Worm (Caenorhabditis elegans) whole organism, L4 larva: Measurements from ENCODE around the gene qua-1.

Experiments
- ceh-62 ChIP-seq: sonication (generic microtip); optimal IDR thresholded peaks from 2 replicates; lab custom pipeline; 2017; ENCODE audit warnings: missing biosample characterization, missing genetic modification characterization
- jun-1 ChIP-seq: fragments of 150-350 bp; optimal IDR thresholded peaks from 2 replicates; lab custom pipeline; 2014; ENCODE audit warnings: missing biosample characterization, missing genetic modification reagents, missing genetic modification characterization
- skn-1 ChIP-seq: fragments of 150-350 bp; optimal IDR thresholded peaks from 2 replicates; lab custom pipeline; 2014; ENCODE audit warnings: missing biosample characterization, missing genetic modification characterization
- unc-62 ChIP-seq, 3 experiments: fragments of 150-350 bp in 1 of 3; sonication (generic microtip); optimal IDR thresholded peaks in 2 of 3; peaks in 1 of 3; 1 replicate in 1 of 3; 2 replicates in 2 of 3; lab custom pipeline; 2014 to 2017; ENCODE audit warnings: missing biosample characterization in 3 of 3, missing genetic modification characterization in 3 of 3, missing genetic modification reagents in 3 of 3, missing genotype in 1 of 3

DNA sequence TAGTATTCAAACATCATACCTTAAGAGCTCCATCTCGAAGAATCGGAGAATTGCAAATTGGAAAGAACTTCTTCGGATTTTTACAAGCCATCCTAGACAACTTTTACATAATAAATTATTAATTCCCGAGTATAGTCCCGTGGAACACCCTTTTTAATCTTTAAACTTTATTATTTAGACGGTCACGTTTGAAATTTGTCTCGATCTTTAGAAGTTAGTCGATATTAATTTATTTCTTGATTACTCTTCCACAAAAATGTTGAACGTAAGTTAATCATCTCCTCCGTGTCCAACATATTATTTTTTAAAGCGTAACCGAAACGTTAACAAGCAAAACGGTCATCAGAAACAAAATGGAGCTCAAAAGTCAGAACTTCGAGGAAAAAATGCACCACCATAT is 25.2 kb upstream of the qua-1 start, which contains the start of the genes decr-1.3 and T05C12.1:
- TF ChIP-seq ceh-62 (no peak), skn-1 (tag; lab: Kevin White, UChicago) (no peak), unc-62 (GFP tag; optimal IDR thresholded peaks at IDR 0.05 in 1 of 2; lab: Kevin White, UChicago) (no peak), unc-62 (tag; optimal IDR thresholded peaks at IDR 0.05; lab: Kevin White, UChicago) (no peak), jun-1 (no peak)
